Worm (Caenorhabditis elegans) whole organism, early embryonic: ENCODE measurements around the gene C23H4.8.

Experiments used
- B0310.2 ChIP-seq: sonication (generic microtip); optimal IDR thresholded peaks from 2 replicates; lab custom pipeline; 2016; ENCODE audit warnings: mild to moderate bottlenecking, missing genetic modification characterization, missing compliant biosample characterization
- F13C5.2 ChIP-seq: sonication (generic microtip); optimal IDR thresholded peaks from 2 replicates; lab custom pipeline; 2017; ENCODE audit warnings: mild to moderate bottlenecking, missing genetic modification characterization, inconsistent platforms, missing compliant biosample characterization
- aly-1 ChIP-seq: sonication (generic microtip); optimal IDR thresholded peaks from 2 replicates; lab custom pipeline; 2016; ENCODE audit warnings: missing genetic modification characterization, missing compliant biosample characterization
- ama-1 ChIP-seq: fragments of 150-350 bp; optimal IDR thresholded peaks from 2 replicates; lab custom pipeline; 2014
- ceh-13 ChIP-seq: fragments of 200-800 bp; sonication (Bioruptor generic); optimal IDR thresholded peaks from 2 replicates; lab custom pipeline; 2018; ENCODE audit warnings: mild to moderate bottlenecking, missing genetic modification characterization, missing compliant biosample characterization
- ceh-36 ChIP-seq: sonication (generic microtip); optimal IDR thresholded peaks from 2 replicates; lab custom pipeline; 2016; ENCODE audit warnings: missing genetic modification characterization, inconsistent platforms, missing compliant biosample characterization
- ets-7 ChIP-seq: sonication (generic microtip); optimal IDR thresholded peaks from 2 replicates; lab custom pipeline; 2016; ENCODE audit warnings: missing genotype, missing genetic modification characterization, missing compliant biosample characterization
- flt-1 ChIP-seq: fragments of 200-800 bp; sonication (Bioruptor generic); IDR thresholded peaks from 2 replicates; pipeline ENCODE4 v1.3.6; 2022; ENCODE audit warnings: missing genetic modification characterization, missing compliant biosample characterization
- hmbx-1 ChIP-seq: sonication (generic microtip); optimal IDR thresholded peaks from 2 replicates; lab custom pipeline; 2016; ENCODE audit warnings: mild to moderate bottlenecking, missing genetic modification characterization, missing compliant biosample characterization
- hmg-4 ChIP-seq: fragments of 200-800 bp; sonication (Bioruptor generic); optimal IDR thresholded peaks from 2 replicates; lab custom pipeline; 2018; ENCODE audit warnings: mild to moderate bottlenecking, missing genetic modification characterization, missing compliant biosample characterization
- hnd-1 ChIP-seq: sonication (generic microtip); optimal IDR thresholded peaks from 2 replicates; lab custom pipeline; 2016; ENCODE audit warnings: missing genetic modification characterization, missing compliant biosample characterization
- pes-1 ChIP-seq: fragments of 200-800 bp; sonication (Bioruptor generic); IDR thresholded peaks from 2 replicates; pipeline ENCODE4 v1.3.6; 2022; ENCODE audit warnings: missing genetic modification reagents, missing genetic modification characterization, missing compliant biosample characterization
- scrt-1 ChIP-seq: fragments of 200-800 bp; sonication (Bioruptor generic); IDR thresholded peaks from 2 replicates; pipeline ENCODE4 v1.3.6; 2022; ENCODE audit warnings: missing genetic modification characterization, missing compliant biosample characterization
- sea-1 ChIP-seq: fragments of 200-800 bp; sonication (Bioruptor generic); conservative IDR thresholded peaks from 2 replicates; pipeline ENCODE4 v1.3.6; 2022; ENCODE audit warnings: missing genetic modification characterization, missing compliant biosample characterization
- tbx-11 ChIP-seq: fragments of 200-800 bp; sonication (Bioruptor generic); IDR thresholded peaks from 2 replicates; pipeline ENCODE4 v1.3.6; 2022; ENCODE audit warnings: missing genetic modification characterization, missing compliant biosample characterization
- tbx-37 ChIP-seq: fragments of 200-800 bp; sonication (Bioruptor generic); conservative IDR thresholded peaks from 2 replicates; pipeline ENCODE4 v1.3.6; 2022; ENCODE audit warnings: missing genetic modification reagents, missing genetic modification characterization, missing compliant biosample characterization
- tra-4 ChIP-seq: sonication (generic microtip); optimal IDR thresholded peaks from 2 replicates; lab custom pipeline; 2017; ENCODE audit warnings: missing genetic modification characterization, missing compliant biosample characterization

C23H4.8 gene

ce11 chrX:12210145-12211032 lies 6.7 kb upstream of the C23H4.8 start:
- TF ChIP-seq hmg-4 (GFP tag; lab: Kevin White, UChicago) = no peak
- TF ChIP-seq sea-1 = no peak
- TF ChIP-seq ets-7 (tag; lab: Kevin White, UChicago) = no peak
- no peak for TF ChIP-seq B0310.2 (tag; lab: Kevin White, UChicago)
- no peak for TF ChIP-seq scrt-1 (GFP tag; lab: Robert Waterston, UW)
- TF ChIP-seq pes-1 (GFP tag; lab: Robert Waterston, UW) = no peak
- TF ChIP-seq tbx-11 (GFP tag; lab: Robert Waterston, UW) = no peak
- no peak for TF ChIP-seq ceh-36 (tag; lab: Kevin White, UChicago)
- no peak for TF ChIP-seq ceh-13 (GFP tag; lab: Kevin White, UChicago)
- TF ChIP-seq ama-1 (lab: Kevin White, UChicago) = no peak

ce11 chrX:12212801-12213200 lies 4.2 kb upstream of the C23H4.8 start, which contains the start of gene cab-1:
Gene cab-1 (minus strand): TSS chrX:12212901.
- TF ChIP-seq pes-1 (GFP tag; lab: Robert Waterston, UW) = no peak
- no peak for TF ChIP-seq B0310.2 (tag; lab: Kevin White, UChicago)
- TF ChIP-seq tbx-37 (GFP tag; lab: Robert Waterston, UW) = no peak
- no peak for TF ChIP-seq aly-1 (tag; lab: Kevin White, UChicago)
- TF ChIP-seq hnd-1 (tag; lab: Kevin White, UChicago) = no peak
- no peak for TF ChIP-seq F13C5.2 (tag; lab: Kevin White, UChicago)
- no peak for TF ChIP-seq flt-1
- no peak for TF ChIP-seq sea-1
- no peak for TF ChIP-seq hmg-4 (GFP tag; lab: Kevin White, UChicago)
- no peak for TF ChIP-seq tra-4 (tag; lab: Kevin White, UChicago)

ce11 chrX:12219477-12219876 lies 2.4 kb downstream of the C23H4.8 start, which contains the start of gene cest-8:
Gene cest-8 (plus strand): TSS chrX:12219660.
- TF ChIP-seq hmbx-1 (tag; lab: Kevin White, UChicago) = no peak
- TF ChIP-seq pes-1 (GFP tag; lab: Robert Waterston, UW) = no peak
- no peak for TF ChIP-seq hmg-4 (GFP tag; lab: Kevin White, UChicago)
- TF ChIP-seq ama-1 (lab: Kevin White, UChicago) = no peak
- no peak for TF ChIP-seq hnd-1 (tag; lab: Kevin White, UChicago)
- no peak for TF ChIP-seq tra-4 (tag; lab: Kevin White, UChicago)

- TF ChIP-seq ceh-36 (tag; lab: Kevin White, UChicago) (no peak), aly-1 (tag; lab: Kevin White, UChicago) (no peak), ama-1 (lab: Kevin White, UChicago) (no peak), scrt-1 (GFP tag; lab: Robert Waterston, UW) (no peak), ets-7 (tag; lab: Kevin White, UChicago) (no peak), tbx-11 (GFP tag; lab: Robert Waterston, UW) (no peak), hmbx-1 (tag; lab: Kevin White, UChicago) (no peak), F13C5.2 (tag; lab: Kevin White, UChicago) (no peak), flt-1 (no peak), hnd-1 (tag; lab: Kevin White, UChicago) (no peak), B0310.2 (tag; lab: Kevin White, UChicago) (no peak), sea-1 (no peak), pes-1 (GFP tag; lab: Robert Waterston, UW) (no peak), hmg-4 (GFP tag; lab: Kevin White, UChicago) (no peak), tbx-37 (GFP tag; lab: Robert Waterston, UW) (no peak), tra-4 (tag; lab: Kevin White, UChicago) (no peak), ceh-13 (GFP tag; lab: Kevin White, UChicago) (no peak)
Observed at ce11 chrX:12221817-12222216, 4.8 kb downstream of the C23H4.8 start, which contains the start of gene cest-9.2. Gene cest-9.2 (plus strand): TSS chrX:12222117.

ce11 chrX:12222723-12223122 lies 5.7 kb downstream of the C23H4.8 start:
- TF ChIP-seq ceh-36 (tag; lab: Kevin White, UChicago) = no peak
- no peak for TF ChIP-seq ets-7 (tag; lab: Kevin White, UChicago)
- TF ChIP-seq tbx-11 (GFP tag; lab: Robert Waterston, UW) = no peak
- TF ChIP-seq ama-1 (lab: Kevin White, UChicago) = no peak
- no peak for TF ChIP-seq B0310.2 (tag; lab: Kevin White, UChicago)
- TF ChIP-seq tbx-37 (GFP tag; lab: Robert Waterston, UW) = no peak
- TF ChIP-seq tra-4 (tag; lab: Kevin White, UChicago) = no peak
- no peak for TF ChIP-seq hnd-1 (tag; lab: Kevin White, UChicago)
- no peak for TF ChIP-seq sea-1
- no peak for TF ChIP-seq aly-1 (tag; lab: Kevin White, UChicago)
- TF ChIP-seq ceh-13 (GFP tag; lab: Kevin White, UChicago) = no peak

- TF ChIP-seq F13C5.2 (tag; lab: Kevin White, UChicago) = no peak
- no peak for TF ChIP-seq ceh-36 (tag; lab: Kevin White, UChicago)
- TF ChIP-seq sea-1 = no peak
- TF ChIP-seq ama-1 (lab: Kevin White, UChicago) = no peak
- no peak for TF ChIP-seq hmg-4 (GFP tag; lab: Kevin White, UChicago)
- no peak for TF ChIP-seq ets-7 (tag; lab: Kevin White, UChicago)
- no peak for TF ChIP-seq hmbx-1 (tag; lab: Kevin White, UChicago)
- TF ChIP-seq tbx-11 (GFP tag; lab: Robert Waterston, UW) = no peak
- no peak for TF ChIP-seq scrt-1 (GFP tag; lab: Robert Waterston, UW)
- TF ChIP-seq tbx-37 (GFP tag; lab: Robert Waterston, UW) = no peak
Observed at ce11 chrX:12225970-12226369, 8.9 kb downstream of the C23H4.8 start, which contains the start of gene cest-9.1. Gene cest-9.1 (plus strand): TSS chrX:12226182.
